Fruit fly (Drosophila melanogaster) whole organism, larva: ENCODE data around the gene Mob3.

Experiments used
- noc ChIP-seq: fragments of 200-800 bp; sonication (Bioruptor generic); optimal IDR thresholded peaks from 3 replicates; lab custom pipeline; 2019; ENCODE audit warnings: missing biosample characterization, mild to moderate bottlenecking, missing genetic modification characterization, moderate library complexity

Mob3 gene

dm6 chr2L:10246785-10247190 lies 18.3 kb upstream of the Mob3 start, which contains the start of gene chico:
TSS of gene chico (minus strand) at chr2L:10247078.
- TF ChIP-seq noc (tag; lab: Kevin White, UChicago) = no peak

- TF ChIP-seq noc (tag; lab: Kevin White, UChicago) = no peak
Measured at dm6 chr2L:10249655-10250202, 15.4 kb upstream of the Mob3 start.

dm6 chr2L:10250441-10250847 lies 14.7 kb upstream of the Mob3 start, which contains the start of the genes bsk and CG31717:
TSS of gene bsk (minus strand) at chr2L:10250501.
TSS of gene CG31717 (plus strand) at chr2L:10250737.
- TF ChIP-seq noc (tag; lab: Kevin White, UChicago) = no peak

dm6 chr2L:10251592-10251991 lies 13.5 kb upstream of the Mob3 start, which contains the start of gene Ror:
TSS of gene Ror (plus strand) at chr2L:10251843.
- TF ChIP-seq noc (tag; lab: Kevin White, UChicago) = no peak

dm6 chr2L:10255725-10256158 lies 9.4 kb upstream of the Mob3 start, which contains the start of gene CG5676:
TSS of gene CG5676 (minus strand) at chr2L:10255891.
- TF ChIP-seq noc (tag; lab: Kevin White, UChicago) = no peak

dm6 chr2L:10259960-10260749 lies 5.0 kb upstream of the Mob3 start:
- no peak for TF ChIP-seq noc (tag; lab: Kevin White, UChicago)

- TF ChIP-seq noc (tag; lab: Kevin White, UChicago) = no peak
Measured at dm6 chr2L:10260750-10261493, 4.2 kb upstream of the Mob3 start, which contains the start of gene Pten. TSS of gene Pten (minus strand) at chr2L:10261049.

dm6 chr2L:10261774-10262173 lies 3.4 kb upstream of the Mob3 start:
- TF ChIP-seq noc (tag; lab: Kevin White, UChicago) = no peak

dm6 chr2L:10263343-10263744 lies 1.8 kb upstream of the Mob3 start, which contains the start of gene Rsf1:
TSS of gene Rsf1 (minus strand) at chr2L:10263554.
- TF ChIP-seq noc (tag; lab: Kevin White, UChicago) = no peak

- no peak for TF ChIP-seq noc (tag; lab: Kevin White, UChicago)
Measured at dm6 chr2L:10263830-10264634, 1.1 kb upstream of the Mob3 start, which contains the start of gene REPTOR-BP. TSS of gene REPTOR-BP (plus strand) at chr2L:10264125.

- TF ChIP-seq noc (tag; lab: Kevin White, UChicago) = no peak
Measured at dm6 chr2L:10266511-10266910, 1.4 kb downstream of the Mob3 start, which contains the start of gene CG4953. TSS of gene CG4953 (plus strand) at chr2L:10266703.

dm6 chr2L:10268688-10269087 lies 3.6 kb downstream of the Mob3 start, which contains the start of gene CG4957:
TSS of gene CG4957 (plus strand) at chr2L:10268872.
- no peak for TF ChIP-seq noc (tag; lab: Kevin White, UChicago)

- TF ChIP-seq noc (tag; lab: Kevin White, UChicago) = no peak
Measured at dm6 chr2L:10269854-10270253, 4.7 kb downstream of the Mob3 start, which contains the start of gene Mulk. TSS of gene Mulk (plus strand) at chr2L:10270051.

- no peak for TF ChIP-seq noc (tag; lab: Kevin White, UChicago)
Measured at dm6 chr2L:10272224-10272623, 7.1 kb downstream of the Mob3 start, which contains the start of gene trk. TSS of gene trk (minus strand) at chr2L:10272324.

- no peak for TF ChIP-seq noc (tag; lab: Kevin White, UChicago)
Measured at dm6 chr2L:10276436-10276835, 11.3 kb downstream of the Mob3 start.
